Fruit fly (Drosophila melanogaster) whole organism, embryonic: ENCODE results near the gene CG10383.
A peak's percentile ranks its signal among the peaks of the same experiment; 100 is the strongest.

Experiments
- B-H1 ChIP-seq: fragments of 200-800 bp; sonication (Bioruptor generic); IDR thresholded peaks from 3 replicates; pipeline ENCODE4 v1.3.6; 2022; ENCODE audit warnings: missing biosample characterization, missing genetic modification characterization
- C15 ChIP-seq: fragments of 200-800 bp; sonication (Bioruptor generic); IDR thresholded peaks from 3 replicates; pipeline ENCODE4 v1.3.6; 2022; ENCODE audit warnings: missing biosample characterization, missing genetic modification characterization
- CG10274 ChIP-seq: fragments of 200-800 bp; sonication (Bioruptor generic); optimal IDR thresholded peaks from 3 replicates; lab custom pipeline; 2017; ENCODE audit warnings: missing biosample characterization, mild to moderate bottlenecking, missing genetic modification characterization
- CG10462 ChIP-seq: fragments of 200-800 bp; sonication (Bioruptor generic); optimal IDR thresholded peaks from 2 replicates; lab custom pipeline; 2016; ENCODE audit warnings: missing biosample characterization, missing genetic modification characterization
- CG11695 ChIP-seq: fragments of 200-800 bp; sonication (Bioruptor generic); IDR thresholded peaks from 3 replicates; pipeline ENCODE4 v1.3.6; 2022; ENCODE audit warnings: missing biosample characterization, missing genetic modification characterization
- CG12104 ChIP-seq: fragments of 200-800 bp; sonication (Bioruptor generic); optimal IDR thresholded peaks from 3 replicates; lab custom pipeline; 2016; ENCODE audit warnings: missing biosample characterization, missing genetic modification characterization
- CG13296 ChIP-seq: fragments of 200-800 bp; sonication (Bioruptor generic); optimal IDR thresholded peaks from 3 replicates; lab custom pipeline; 2018; ENCODE audit warnings: missing biosample characterization, mild to moderate bottlenecking, missing genetic modification characterization
- CG14667 ChIP-seq: fragments of 200-800 bp; sonication (Bioruptor generic); IDR thresholded peaks from 2 replicates; pipeline ENCODE4 v1.3.6; 2022; ENCODE audit warnings: missing biosample characterization, missing genetic modification characterization
- CG14860 ChIP-seq: fragments of 200-800 bp; sonication (Bioruptor generic); IDR thresholded peaks from 3 replicates; pipeline ENCODE4 v1.3.6; 2022; ENCODE audit warnings: missing biosample characterization, missing genetic modification characterization; ENCODE audit not compliant: partially characterized antibody
- CG1647 ChIP-seq: fragments of 200-800 bp; sonication (Bioruptor generic); optimal IDR thresholded peaks from 3 replicates; lab custom pipeline; 2016; ENCODE audit warnings: missing biosample characterization, missing genetic modification characterization
- CG16813 ChIP-seq: fragments of 200-800 bp; sonication (Bioruptor generic); IDR thresholded peaks from 3 replicates; pipeline ENCODE4 v1.3.6; 2022; ENCODE audit warnings: missing biosample characterization, missing genetic modification characterization; ENCODE audit not compliant: partially characterized antibody
- CG17385 ChIP-seq: fragments of 200-800 bp; sonication (Bioruptor generic); optimal IDR thresholded peaks from 3 replicates; lab custom pipeline; 2018; ENCODE audit warnings: missing biosample characterization, mild to moderate bottlenecking, missing genetic modification characterization
- CG30403 ChIP-seq: fragments of 200-800 bp; sonication (Bioruptor generic); optimal IDR thresholded peaks from 3 replicates; lab custom pipeline; 2016; ENCODE audit warnings: missing biosample characterization, missing genetic modification characterization
- CG3281 ChIP-seq: fragments of 200-800 bp; sonication (Bioruptor generic); optimal IDR thresholded peaks from 3 replicates; lab custom pipeline; 2017; ENCODE audit warnings: missing biosample characterization, mild to moderate bottlenecking, missing genetic modification characterization
- CG3995 ChIP-seq: fragments of 200-800 bp; sonication (Bioruptor generic); optimal IDR thresholded peaks from 3 replicates; lab custom pipeline; 2016; ENCODE audit warnings: missing biosample characterization, missing genetic modification characterization
- CG8089 ChIP-seq: fragments of 200-800 bp; sonication (Bioruptor generic); optimal IDR thresholded peaks from 3 replicates; lab custom pipeline; 2016; ENCODE audit warnings: missing biosample characterization, missing genetic modification characterization
- CG8478 ChIP-seq: fragments of >200 bp; optimal IDR thresholded peaks from 2 replicates; lab custom pipeline; 2018
- CG9437 ChIP-seq: fragments of 200-800 bp; sonication (Bioruptor generic); optimal IDR thresholded peaks from 2 replicates; lab custom pipeline; 2018; ENCODE audit warnings: missing biosample characterization, mild to moderate bottlenecking, missing genetic modification characterization
- Chrac-16 ChIP-seq: fragments of 200-800 bp; sonication (Bioruptor generic); optimal IDR thresholded peaks from 3 replicates; lab custom pipeline; 2016; ENCODE audit warnings: missing biosample characterization, missing genetic modification characterization
- Gsc ChIP-seq: fragments of 200-800 bp; sonication (Bioruptor generic); IDR thresholded peaks from 2 replicates; pipeline ENCODE4 v1.3.6; 2022; ENCODE audit warnings: missing biosample characterization, missing genetic modification characterization
- Hr78 ChIP-seq, 2 experiments: fragments of 200-800 bp in 1 of 2; fragments of >200 bp in 1 of 2; sonication (Bioruptor generic) in 1 of 2; optimal IDR thresholded peaks; 2 replicates each; lab custom pipeline; 2017 to 2019; ENCODE audit warnings: missing biosample characterization in 2 of 2, missing genetic modification characterization in 2 of 2, mild to moderate bottlenecking in 1 of 2, moderate library complexity in 1 of 2
- Lhr ChIP-seq: fragments of 200-800 bp; sonication (Bioruptor generic); optimal IDR thresholded peaks from 3 replicates; lab custom pipeline; 2017; ENCODE audit warnings: mild to moderate bottlenecking, missing biosample characterization, missing genetic modification reagents, missing genetic modification characterization
- Mad ChIP-seq: fragments of 200-800 bp; sonication (Bioruptor generic); optimal IDR thresholded peaks from 2 replicates; lab custom pipeline; 2016; ENCODE audit warnings: missing biosample characterization, missing genetic modification characterization
- Oli ChIP-seq: fragments of 200-800 bp; sonication (Bioruptor generic); optimal IDR thresholded peaks from 2 replicates; lab custom pipeline; 2018; ENCODE audit warnings: missing biosample characterization, mild to moderate bottlenecking, missing genetic modification characterization, moderate library complexity
- Rfx ChIP-seq: fragments of 200-800 bp; sonication (Bioruptor generic); IDR thresholded peaks from 2 replicates; pipeline ENCODE4 v1.3.6; 2022; ENCODE audit warnings: missing biosample characterization, missing genetic modification characterization
- Scr ChIP-seq: fragments of 200-800 bp; sonication (Bioruptor generic); IDR thresholded peaks from 2 replicates; pipeline ENCODE4 v1.3.6; 2022; ENCODE audit warnings: missing biosample characterization, missing genetic modification characterization; ENCODE audit not compliant: partially characterized antibody
- Six4 ChIP-seq: fragments of 200-800 bp; sonication (Bioruptor generic); optimal IDR thresholded peaks from 2 replicates; lab custom pipeline; 2016; ENCODE audit warnings: missing biosample characterization, missing genetic modification characterization
- Sry-β ChIP-seq: fragments of 200-800 bp; sonication (Bioruptor generic); optimal IDR thresholded peaks from 2 replicates; lab custom pipeline; 2018; ENCODE audit warnings: missing biosample characterization, mild to moderate bottlenecking, missing genetic modification characterization, moderate library complexity
- amos ChIP-seq: fragments of 200-800 bp; sonication (Bioruptor generic); IDR thresholded peaks from 2 replicates; pipeline ENCODE4 v1.3.6; 2022; ENCODE audit warnings: missing biosample characterization, missing genetic modification characterization; ENCODE audit not compliant: partially characterized antibody
- aop ChIP-seq: fragments of 200-800 bp; sonication (Bioruptor generic); IDR thresholded peaks from 2 replicates; pipeline ENCODE4 v1.3.6; 2022; ENCODE audit warnings: missing biosample characterization, missing genetic modification characterization
- bab2 ChIP-seq: fragments of 200-800 bp; sonication (Bioruptor generic); optimal IDR thresholded peaks from 2 replicates; lab custom pipeline; 2016; ENCODE audit warnings: missing biosample characterization, missing genetic modification characterization
- br ChIP-seq: fragments of >200 bp; optimal IDR thresholded peaks from 2 replicates; lab custom pipeline; 2017
- bsh ChIP-seq, 2 experiments: fragments of 200-800 bp; sonication (Bioruptor generic); optimal IDR thresholded peaks; 2 replicates each; lab custom pipeline; 2017 to 2018; ENCODE audit warnings: mild to moderate bottlenecking in 2 of 2, missing biosample characterization in 2 of 2, missing genetic modification characterization in 2 of 2, moderate library complexity in 1 of 2
- btn ChIP-seq: fragments of 200-800 bp; sonication (Bioruptor generic); optimal IDR thresholded peaks from 2 replicates; lab custom pipeline; 2016; ENCODE audit warnings: missing biosample characterization, missing genetic modification characterization
- cas ChIP-seq: fragments of 200-800 bp; sonication (Bioruptor generic); IDR thresholded peaks from 2 replicates; pipeline ENCODE4 v1.3.6; 2022; ENCODE audit warnings: missing biosample characterization, missing genetic modification characterization
- crp ChIP-seq, 2 experiments: fragments of 200-800 bp; sonication (Bioruptor generic); optimal IDR thresholded peaks; 2 replicates in 1 of 2; 3 replicates in 1 of 2; lab custom pipeline; 2017; ENCODE audit warnings: missing biosample characterization in 2 of 2, missing genetic modification characterization in 2 of 2, mild to moderate bottlenecking in 1 of 2, moderate library complexity in 1 of 2
- cwo ChIP-seq: fragments of 200-800 bp; sonication (Bioruptor generic); optimal IDR thresholded peaks from 3 replicates; lab custom pipeline; 2017; ENCODE audit warnings: missing biosample characterization, missing genetic modification characterization, mild to moderate bottlenecking, moderate library complexity, missing genetic modification reagents
- dan ChIP-seq: fragments of 200-800 bp; sonication (Bioruptor generic); IDR thresholded peaks from 2 replicates; pipeline ENCODE4 v1.3.6; 2022; ENCODE audit warnings: missing biosample characterization, missing genetic modification characterization
- hb ChIP-seq: fragments of 200-800 bp; sonication (Bioruptor generic); IDR thresholded peaks from 3 replicates; pipeline ENCODE4 v1.3.6; 2022; ENCODE audit warnings: missing biosample characterization, missing genetic modification characterization; ENCODE audit not compliant: partially characterized antibody
- her ChIP-seq: fragments of 200-800 bp; sonication (Bioruptor generic); optimal IDR thresholded peaks from 2 replicates; lab custom pipeline; 2016; ENCODE audit warnings: missing biosample characterization, missing genetic modification characterization
- lmd ChIP-seq: fragments of 200-800 bp; sonication (Bioruptor generic); IDR thresholded peaks from 2 replicates; pipeline ENCODE4 v1.3.6; 2022; ENCODE audit warnings: missing biosample characterization, missing genetic modification characterization
- odd ChIP-seq: fragments of 200-800 bp; sonication (Bioruptor generic); optimal IDR thresholded peaks from 2 replicates; lab custom pipeline; 2017; ENCODE audit warnings: missing biosample characterization, mild to moderate bottlenecking, missing genetic modification characterization
- pan ChIP-seq, 4 experiments: fragments of >200 bp in 3 of 4; fragments of 200-800 bp in 1 of 4; sonication (Bioruptor generic) in 1 of 4; optimal IDR thresholded peaks in 3 of 4; IDR thresholded peaks in 1 of 4; 2 replicates each; pipeline versions ENCODE4 v1.3.6 to Lab custom; 2017 to 2022; ENCODE audit warnings: missing biosample characterization in 2 of 4, missing genetic modification characterization in 2 of 4, mixed read lengths in 1 of 4
- pfk ChIP-seq: fragments of 200-800 bp; sonication (Bioruptor generic); optimal IDR thresholded peaks from 2 replicates; lab custom pipeline; 2018; ENCODE audit warnings: missing biosample characterization, mild to moderate bottlenecking, missing genetic modification characterization, moderate library complexity
- pros ChIP-seq: fragments of 200-800 bp; sonication (Bioruptor generic); optimal IDR thresholded peaks from 3 replicates; lab custom pipeline; 2019; ENCODE audit warnings: missing biosample characterization, mild to moderate bottlenecking, missing genetic modification characterization, moderate library complexity
- tap ChIP-seq: fragments of 200-800 bp; optimal IDR thresholded peaks from 3 replicates; lab custom pipeline; 2019; ENCODE audit warnings: missing biosample characterization, mild to moderate bottlenecking, missing genetic modification characterization, moderate library complexity
- tio ChIP-seq: fragments of 200-800 bp; sonication (Bioruptor generic); optimal IDR thresholded peaks from 2 replicates; lab custom pipeline; 2017; ENCODE audit warnings: missing biosample characterization, missing genetic modification characterization, inconsistent platforms
- ttk ChIP-seq: fragments of 200-800 bp; sonication (Bioruptor generic); IDR thresholded peaks from 2 replicates; pipeline ENCODE4 v2.1.2; 2022; ENCODE audit warnings: missing biosample characterization, missing genetic modification characterization

CG10383 gene

dm6 chr2L:18676948-18677820, 18.2 kb downstream of the CG10383 start, which contains the start of the genes Mst36Fa and CG31751 (continued):
- TF ChIP-seq hb (GFP tag; lab: Robert Waterston, UW): no peak
- no peak for TF ChIP-seq CG14667
- peak; percentile 18 for TF ChIP-seq CG10462
- TF ChIP-seq br (lab: Kevin White, UChicago): no peak
- TF ChIP-seq cwo (GFP tag; lab: Kevin White, UChicago): peak; percentile 73
- no peak for TF ChIP-seq Gsc (GFP tag; lab: Robert Waterston, UW)
- peak; percentile 53 for TF ChIP-seq CG1647 (GFP tag; lab: Kevin White, UChicago)
- TF ChIP-seq CG17385 (GFP tag; lab: Kevin White, UChicago): peak; percentile 99
- no peak for TF ChIP-seq dan (GFP tag; lab: Robert Waterston, UW)
- peak; percentile 68 for TF ChIP-seq btn (GFP tag; lab: Kevin White, UChicago)
- no peak for TF ChIP-seq CG16813
- TF ChIP-seq Lhr (GFP tag; lab: Kevin White, UChicago): peak; percentile 44
- no peak for TF ChIP-seq Chrac-16 (GFP tag; lab: Kevin White, UChicago)
- peak; percentile 39; the same call in 1 of the 2 replicates for TF ChIP-seq lmd (GFP tag; lab: Robert Waterston, UW)
- TF ChIP-seq CG13296 (GFP tag; lab: Kevin White, UChicago): peak; percentile 89
- peak; percentile 10 for TF ChIP-seq CG3995 (GFP tag; lab: Kevin White, UChicago)
- TF ChIP-seq ttk (GFP tag; lab: Robert Waterston, UW): no peak
- TF ChIP-seq Sry-β (GFP tag; lab: Kevin White, UChicago): peak; percentile 62
- TF ChIP-seq odd (GFP tag; lab: Kevin White, UChicago): peak; percentile 92
- peak; percentile 44 for TF ChIP-seq CG30403 (GFP tag; lab: Kevin White, UChicago)
- peak in 1 of 2 experiments; percentile 63 for TF ChIP-seq Hr78 (GFP tag; optimal IDR thresholded peaks at IDR 0.05; lab: Kevin White, UChicago)
- no peak for TF ChIP-seq CG14860 (GFP tag; lab: Robert Waterston, UW)
- TF ChIP-seq CG8089 (GFP tag; lab: Kevin White, UChicago): peak; percentile 85
- no peak for TF ChIP-seq Scr (GFP tag; lab: Robert Waterston, UW)
- peak; percentile 80 for TF ChIP-seq her (GFP tag; lab: Kevin White, UChicago)
- TF ChIP-seq CG11695 (GFP tag; lab: Robert Waterston, UW): peak; percentile 71
- no peak for TF ChIP-seq pros (GFP tag; lab: Kevin White, UChicago)
- peak; percentile 80 for TF ChIP-seq CG3281 (GFP tag; lab: Kevin White, UChicago)
- TF ChIP-seq pan (optimal IDR thresholded peaks at IDR 0.05; lab: Kevin White, UChicago): no peak
- TF ChIP-seq pan (GFP tag; optimal IDR thresholded peaks at IDR 0.05 in 1 of 2, IDR thresholded peaks at IDR 0.05 in 1 of 2): peak in 1 of 2 experiments; percentile 60
- TF ChIP-seq Six4: peak; percentile 30
- TF ChIP-seq B-H1 (GFP tag; lab: Robert Waterston, UW): peak; percentile 52; the same call in 1 of the 3 replicates
- no peak for TF ChIP-seq C15 (GFP tag; lab: Robert Waterston, UW)
- TF ChIP-seq Mad (GFP tag; lab: Kevin White, UChicago): peak; percentile 68
- TF ChIP-seq CG9437 (GFP tag; lab: Kevin White, UChicago): peak; percentile 19
- TF ChIP-seq cas (GFP tag; lab: Robert Waterston, UW): no peak
- no peak for TF ChIP-seq CG8478 (lab: Kevin White, UChicago)
- no peak for TF ChIP-seq aop (GFP tag; lab: Robert Waterston, UW)
- TF ChIP-seq bsh (GFP tag; optimal IDR thresholded peaks at IDR 0.05; lab: Kevin White, UChicago): peak in 1 of 2 experiments; percentile 68
- peak; percentile 90 to 98 for TF ChIP-seq crp (GFP tag; optimal IDR thresholded peaks at IDR 0.05; lab: Kevin White, UChicago)
- TF ChIP-seq amos: no peak
- TF ChIP-seq Rfx: peak; percentile 81
- peak; percentile 53 for TF ChIP-seq pfk (GFP tag; lab: Kevin White, UChicago)
- TF ChIP-seq tio (GFP tag; lab: Kevin White, UChicago): peak; percentile 17
- TF ChIP-seq Oli (tag; lab: Kevin White, UChicago): peak; percentile 42
- TF ChIP-seq tap (tag; lab: Kevin White, UChicago): peak; percentile 63
- peak; percentile 73 for TF ChIP-seq CG12104 (GFP tag; lab: Kevin White, UChicago)
- peak; percentile 75 for TF ChIP-seq CG10274 (GFP tag; lab: Kevin White, UChicago)
- peak; percentile 83 for TF ChIP-seq bab2 (GFP tag; lab: Kevin White, UChicago)
